Fruit fly (Drosophila melanogaster) whole organism, embryonic: ENCODE results near the gene CG14721.

Experiments
- CG10267 ChIP-seq: fragments of 200-800 bp; sonication (Bioruptor generic); optimal IDR thresholded peaks from 2 replicates; lab custom pipeline; 2018; ENCODE audit warnings: missing biosample characterization, mild to moderate bottlenecking, missing genetic modification characterization, moderate library complexity
- CG13287 ChIP-seq: fragments of 200-800 bp; sonication (Bioruptor generic); IDR thresholded peaks from 2 replicates; pipeline ENCODE4 v1.3.6; 2022; ENCODE audit warnings: missing biosample characterization, missing genetic modification characterization; ENCODE audit not compliant: partially characterized antibody
- CG13775 ChIP-seq: fragments of 200-800 bp; sonication (Bioruptor generic); optimal IDR thresholded peaks from 3 replicates; lab custom pipeline; 2017; ENCODE audit warnings: missing biosample characterization, mild to moderate bottlenecking, missing genetic modification characterization
- CG13894 ChIP-seq: fragments of 200-800 bp; sonication (Bioruptor generic); optimal IDR thresholded peaks from 3 replicates; lab custom pipeline; 2018; ENCODE audit warnings: missing biosample characterization, mild to moderate bottlenecking, missing genetic modification characterization, moderate library complexity
- CG14965 ChIP-seq: fragments of 200-800 bp; sonication (Bioruptor generic); optimal IDR thresholded peaks from 2 replicates; lab custom pipeline; 2016; ENCODE audit warnings: missing biosample characterization, missing genetic modification characterization, borderline replicate concordance
- CG1529 ChIP-seq: fragments of 200-800 bp; sonication (Bioruptor generic); optimal IDR thresholded peaks from 3 replicates; lab custom pipeline; 2018; ENCODE audit warnings: missing biosample characterization, missing genetic modification characterization
- CG1647 ChIP-seq: fragments of 200-800 bp; sonication (Bioruptor generic); optimal IDR thresholded peaks from 3 replicates; lab custom pipeline; 2016; ENCODE audit warnings: missing biosample characterization, missing genetic modification characterization
- CG17328 ChIP-seq: fragments of 200-800 bp; sonication (Bioruptor generic); IDR thresholded peaks from 2 replicates; pipeline ENCODE4 v1.3.6; 2022; ENCODE audit warnings: missing biosample characterization, missing genetic modification characterization
- CG17829 ChIP-seq: fragments of 200-800 bp; optimal IDR thresholded peaks from 2 replicates; lab custom pipeline; 2019; ENCODE audit warnings: missing biosample characterization, mild to moderate bottlenecking, missing genetic modification characterization, moderate library complexity
- CG18599 ChIP-seq: fragments of 200-800 bp; sonication (Bioruptor generic); optimal IDR thresholded peaks from 3 replicates; lab custom pipeline; 2017; ENCODE audit warnings: missing biosample characterization, missing genetic modification characterization, mild to moderate bottlenecking, moderate library complexity, missing genetic modification reagents
- CG31441 ChIP-seq: fragments of 200-800 bp; sonication (Bioruptor generic); IDR thresholded peaks from 2 replicates; pipeline ENCODE4 v1.3.6; 2022; ENCODE audit warnings: missing biosample characterization, missing genetic modification characterization
- CG7271 ChIP-seq: fragments of 200-800 bp; sonication (Bioruptor generic); optimal IDR thresholded peaks from 2 replicates; lab custom pipeline; 2018; ENCODE audit warnings: missing biosample characterization, mild to moderate bottlenecking, missing genetic modification characterization, moderate library complexity
- CG7839 ChIP-seq: fragments of 200-800 bp; sonication (Bioruptor generic); optimal IDR thresholded peaks from 3 replicates; lab custom pipeline; 2018; ENCODE audit warnings: missing biosample characterization, mild to moderate bottlenecking, missing genetic modification characterization, moderate library complexity
- CG8478 ChIP-seq: fragments of >200 bp; optimal IDR thresholded peaks from 2 replicates; lab custom pipeline; 2018
- CHES-1-like ChIP-seq: fragments of 200-800 bp; sonication (Bioruptor generic); optimal IDR thresholded peaks from 2 replicates; lab custom pipeline; 2016; ENCODE audit warnings: missing biosample characterization, missing genetic modification characterization
- Dek ChIP-seq: fragments of 200-800 bp; sonication (Bioruptor generic); optimal IDR thresholded peaks from 3 replicates; lab custom pipeline; 2019; ENCODE audit warnings: missing biosample characterization, mild to moderate bottlenecking, missing genetic modification characterization, moderate library complexity
- Dp ChIP-seq: fragments of 200-800 bp; sonication (Bioruptor generic); optimal IDR thresholded peaks from 2 replicates; lab custom pipeline; 2018; ENCODE audit warnings: missing biosample characterization, mild to moderate bottlenecking, missing genetic modification characterization, moderate library complexity
- Ets65A ChIP-seq: fragments of 200-800 bp; sonication (Bioruptor generic); peaks from one replicate; lab custom pipeline; 2016; ENCODE audit warnings: missing biosample characterization, missing genetic modification characterization
- Fer1 ChIP-seq: fragments of 200-800 bp; sonication (Bioruptor generic); optimal IDR thresholded peaks from 2 replicates; lab custom pipeline; 2017; ENCODE audit warnings: missing biosample characterization, mild to moderate bottlenecking, missing genetic modification characterization
- HmgZ ChIP-seq: fragments of 200-800 bp; sonication (Bioruptor generic); optimal IDR thresholded peaks from 2 replicates; lab custom pipeline; 2018; ENCODE audit warnings: missing biosample characterization, mild to moderate bottlenecking, missing genetic modification characterization
- Hmr ChIP-seq: fragments of 200-800 bp; sonication (Bioruptor generic); optimal IDR thresholded peaks from 3 replicates; lab custom pipeline; 2017; ENCODE audit warnings: mild to moderate bottlenecking, missing biosample characterization, missing genetic modification reagents, missing genetic modification characterization
- Hmx ChIP-seq: fragments of 200-800 bp; sonication (Bioruptor generic); optimal IDR thresholded peaks from 2 replicates; lab custom pipeline; 2016; ENCODE audit warnings: missing biosample characterization, missing genetic modification characterization
- Mrtf ChIP-seq: fragments of 200-800 bp; sonication (Bioruptor generic); IDR thresholded peaks from 3 replicates; pipeline ENCODE4 v1.3.6; 2022; ENCODE audit warnings: missing biosample characterization, missing genetic modification characterization
- NC2β ChIP-seq: fragments of 200-800 bp; sonication (Bioruptor generic); optimal IDR thresholded peaks from 2 replicates; lab custom pipeline; 2016; ENCODE audit warnings: missing biosample characterization, missing genetic modification characterization
- Neu2 ChIP-seq: fragments of 200-800 bp; sonication (Bioruptor generic); optimal IDR thresholded peaks from 3 replicates; lab custom pipeline; 2016; ENCODE audit warnings: missing biosample characterization, missing genetic modification characterization, borderline replicate concordance
- Nf-YB ChIP-seq: fragments of 200-800 bp; sonication (Bioruptor generic); optimal IDR thresholded peaks from 3 replicates; lab custom pipeline; 2019; ENCODE audit warnings: missing biosample characterization, mild to moderate bottlenecking, missing genetic modification characterization, moderate library complexity
- Xbp1 ChIP-seq: fragments of 200-800 bp; sonication (Bioruptor generic); optimal IDR thresholded peaks from 3 replicates; lab custom pipeline; 2016; ENCODE audit warnings: missing biosample characterization, mild to moderate bottlenecking, missing genetic modification characterization
- ap ChIP-seq: fragments of 200-800 bp; sonication (Bioruptor generic); IDR thresholded peaks from 2 replicates; pipeline ENCODE4 v1.3.6; 2022; ENCODE audit warnings: missing biosample characterization, missing genetic modification characterization
- ato ChIP-seq: fragments of 200-800 bp; sonication (Bioruptor generic); IDR thresholded peaks from 2 replicates; pipeline ENCODE4 v1.3.6; 2022; ENCODE audit warnings: missing biosample characterization, missing genetic modification characterization; ENCODE audit not compliant: partially characterized antibody
- az2 ChIP-seq: fragments of 200-800 bp; sonication (Bioruptor generic); optimal IDR thresholded peaks from 3 replicates; lab custom pipeline; 2016; ENCODE audit warnings: missing biosample characterization, missing genetic modification characterization
- cato ChIP-seq: fragments of 200-800 bp; sonication (Bioruptor generic); optimal IDR thresholded peaks from 2 replicates; lab custom pipeline; 2016; ENCODE audit warnings: missing biosample characterization, missing genetic modification characterization, borderline replicate concordance
- chinmo ChIP-seq: fragments of 200-800 bp; sonication (Bioruptor generic); IDR thresholded peaks from 4 replicates; pipeline ENCODE4 v1.3.6; 2022; ENCODE audit warnings: missing biosample characterization, missing genetic modification characterization; ENCODE audit not compliant: partially characterized antibody
- danr ChIP-seq: fragments of 200-800 bp; sonication (Bioruptor generic); IDR thresholded peaks from 2 replicates; pipeline ENCODE4 v1.3.6; 2022; ENCODE audit warnings: missing biosample characterization, missing genetic modification characterization
- dysf ChIP-seq: fragments of 200-800 bp; sonication (Bioruptor generic); IDR thresholded peaks from 3 replicates; pipeline ENCODE4 v1.3.6; 2022; ENCODE audit warnings: missing biosample characterization, missing genetic modification characterization
- emc ChIP-seq: fragments of 200-800 bp; sonication (Bioruptor generic); optimal IDR thresholded peaks from 2 replicates; lab custom pipeline; 2016; ENCODE audit warnings: missing biosample characterization, missing genetic modification characterization
- fu2 ChIP-seq: fragments of 200-800 bp; sonication (Bioruptor generic); optimal IDR thresholded peaks from 2 replicates; lab custom pipeline; 2016; ENCODE audit warnings: missing biosample characterization, missing genetic modification characterization
- grau ChIP-seq: fragments of 200-800 bp; optimal IDR thresholded peaks from 3 replicates; lab custom pipeline; 2019; ENCODE audit warnings: missing biosample characterization, mild to moderate bottlenecking, missing genetic modification characterization, moderate library complexity
- nerfin-1 ChIP-seq: fragments of 200-800 bp; sonication (Bioruptor generic); optimal IDR thresholded peaks from 3 replicates; lab custom pipeline; 2019; ENCODE audit warnings: missing biosample characterization, mild to moderate bottlenecking, missing genetic modification characterization, moderate library complexity
- odd ChIP-seq: fragments of 200-800 bp; sonication (Bioruptor generic); optimal IDR thresholded peaks from 2 replicates; lab custom pipeline; 2017; ENCODE audit warnings: missing biosample characterization, mild to moderate bottlenecking, missing genetic modification characterization
- ranshi ChIP-seq: fragments of 200-800 bp; sonication (Bioruptor generic); IDR thresholded peaks from 2 replicates; pipeline ENCODE4 v1.3.6; 2022; ENCODE audit warnings: missing biosample characterization, missing genetic modification characterization
- salm ChIP-seq: fragments of 200-800 bp; sonication (Bioruptor generic); optimal IDR thresholded peaks from 2 replicates; lab custom pipeline; 2018; ENCODE audit warnings: missing biosample characterization, mild to moderate bottlenecking, missing genetic modification characterization
- sens ChIP-seq: fragments of 200-800 bp; sonication (Bioruptor generic); peaks from one replicate; lab custom pipeline; 2016; ENCODE audit warnings: missing biosample characterization, missing genetic modification characterization
- shn ChIP-seq: fragments of 200-800 bp; sonication (Bioruptor generic); optimal IDR thresholded peaks from 3 replicates; lab custom pipeline; 2016; ENCODE audit warnings: missing biosample characterization, missing genetic modification characterization
- sim ChIP-seq: fragments of 200-800 bp; sonication (Bioruptor generic); IDR thresholded peaks from 2 replicates; pipeline ENCODE4 v1.3.6; 2022; ENCODE audit warnings: missing biosample characterization, missing genetic modification characterization
- slbo ChIP-seq: fragments of 200-800 bp; sonication (Bioruptor generic); IDR thresholded peaks from 2 replicates; pipeline ENCODE4 v1.3.6; 2022; ENCODE audit warnings: missing biosample characterization, missing genetic modification characterization
- slou ChIP-seq: fragments of 200-800 bp; sonication (Bioruptor generic); optimal IDR thresholded peaks from 3 replicates; lab custom pipeline; 2016; ENCODE audit warnings: missing biosample characterization, missing genetic modification characterization
- slp2 ChIP-seq: fragments of 200-800 bp; sonication (Bioruptor generic); optimal IDR thresholded peaks from 2 replicates; lab custom pipeline; 2016; ENCODE audit warnings: missing biosample characterization, missing genetic modification characterization
- stwl ChIP-seq: fragments of 200-800 bp; sonication (Bioruptor generic); optimal IDR thresholded peaks from 3 replicates; lab custom pipeline; 2018; ENCODE audit warnings: missing biosample characterization, mild to moderate bottlenecking, missing genetic modification characterization, moderate library complexity
- toy ChIP-seq: fragments of 200-800 bp; sonication (Bioruptor generic); IDR thresholded peaks from 2 replicates; pipeline ENCODE4 v1.3.6; 2022; ENCODE audit warnings: missing biosample characterization, missing genetic modification characterization
- wor ChIP-seq: fragments of 200-800 bp; sonication (Bioruptor generic); IDR thresholded peaks from 2 replicates; pipeline ENCODE4 v1.3.6; 2022; ENCODE audit warnings: missing biosample characterization, missing genetic modification characterization
- zen ChIP-seq: fragments of 200-800 bp; sonication (Bioruptor generic); optimal IDR thresholded peaks from 3 replicates; lab custom pipeline; 2018; ENCODE audit warnings: missing biosample characterization, mild to moderate bottlenecking, missing genetic modification characterization, moderate library complexity
- zfh2 ChIP-seq: fragments of 200-800 bp; sonication (Bioruptor generic); optimal IDR thresholded peaks from 2 replicates; lab custom pipeline; 2016; ENCODE audit warnings: missing biosample characterization, missing genetic modification characterization

The CG14721 gene

DNA sequence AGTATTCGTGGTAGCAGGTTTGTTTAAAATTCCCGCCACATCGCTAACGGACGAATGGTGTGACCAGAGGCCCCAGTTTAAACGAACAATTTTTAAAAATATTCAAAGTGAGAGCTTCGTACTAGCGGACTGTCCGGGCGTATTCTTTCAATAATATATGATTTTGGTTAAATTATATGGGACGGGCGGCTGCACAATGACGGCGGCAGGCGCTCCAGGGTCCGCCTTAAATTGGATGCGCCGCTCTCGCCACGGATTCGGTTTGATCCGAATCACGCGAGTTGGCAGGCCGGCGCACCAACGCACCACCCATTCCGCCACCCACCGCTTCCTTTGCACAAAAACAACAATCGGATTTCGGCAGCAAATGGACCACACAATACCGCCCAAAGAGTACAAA lies at the start of gene CG14721:
Gene CG14721 (plus strand): TSS at position 111 of the 400 bp plus-strand sequence.
- TF ChIP-seq CG17328 (no peak), toy (GFP tag; lab: Robert Waterston, UW) (no peak), CG10267 (no peak), Xbp1 (GFP tag; lab: Kevin White, UChicago) (peak; percentile 47), CG31441 (GFP tag; lab: Robert Waterston, UW) (no peak), CG13775 (peak; percentile 34), nerfin-1 (tag; lab: Kevin White, UChicago) (no peak), Neu2 (no peak), emc (GFP tag; lab: Kevin White, UChicago) (no peak), chinmo (GFP tag; lab: Robert Waterston, UW) (no peak), cato (GFP tag; lab: Kevin White, UChicago) (peak; percentile 0), CG7839 (tag; lab: Kevin White, UChicago) (no peak), CG13894 (tag; lab: Kevin White, UChicago) (no peak), fu2 (GFP tag; lab: Kevin White, UChicago) (no peak), zfh2 (GFP tag; lab: Kevin White, UChicago) (no peak), Dp (GFP tag; lab: Kevin White, UChicago) (peak; percentile 90), ap (GFP tag; lab: Robert Waterston, UW) (no peak), CHES-1-like (GFP tag; lab: Kevin White, UChicago) (peak; percentile 15), Ets65A (GFP tag; lab: Kevin White, UChicago) (no peak), zen (tag; lab: Kevin White, UChicago) (no peak), slp2 (GFP tag; lab: Kevin White, UChicago) (no peak), CG13287 (GFP tag; lab: Robert Waterston, UW) (peak; percentile 62), Nf-YB (GFP tag; lab: Kevin White, UChicago) (no peak), danr (no peak), Mrtf (no peak), ranshi (GFP tag; lab: Robert Waterston, UW) (peak; percentile 18; the same call in 1 of the 2 replicates), CG1529 (GFP tag; lab: Kevin White, UChicago) (no peak), Dek (tag; lab: Kevin White, UChicago) (no peak), Hmx (GFP tag; lab: Kevin White, UChicago) (no peak), Hmr (GFP tag; lab: Kevin White, UChicago) (no peak), az2 (GFP tag; lab: Kevin White, UChicago) (peak; percentile 19), CG14965 (GFP tag; lab: Kevin White, UChicago) (no peak), slbo (peak; percentile 43; the same call in 1 of the 2 replicates), CG1647 (GFP tag; lab: Kevin White, UChicago) (peak; percentile 28), stwl (tag; lab: Kevin White, UChicago) (peak; percentile 37), sens (GFP tag; lab: Kevin White, UChicago) (peak; percentile 85), CG8478 (lab: Kevin White, UChicago) (no peak), shn (GFP tag; lab: Kevin White, UChicago) (peak; percentile 11), sim (GFP tag; lab: Robert Waterston, UW) (no peak), grau (no peak), CG17829 (tag; lab: Kevin White, UChicago) (no peak), CG18599 (no peak), Fer1 (GFP tag; lab: Kevin White, UChicago) (no peak), NC2β (GFP tag; lab: Kevin White, UChicago) (peak; percentile 18), dysf (GFP tag; lab: Robert Waterston, UW) (no peak), CG7271 (tag; lab: Kevin White, UChicago) (no peak), HmgZ (tag; lab: Kevin White, UChicago) (peak; percentile 44), slou (GFP tag; lab: Kevin White, UChicago) (no peak), salm (tag; lab: Kevin White, UChicago) (no peak), wor (GFP tag; lab: Robert Waterston, UW) (no peak), ato (no peak; the same call in 1 of the 2 replicates), odd (GFP tag; lab: Kevin White, UChicago) (no peak)
